Fruit fly (Drosophila melanogaster): ENCODE results near the gene spir.

spir gene

dm6 chr2L:20325383-20325782 is 14.4 kb downstream of the spir start:
- no peak for TF ChIP-seq CTCF (optimal IDR thresholded peaks at IDR 0.05)
- no peak for TF ChIP-seq CG8478 (optimal IDR thresholded peaks at IDR 0.05)

- TF ChIP-seq CG8478 (optimal IDR thresholded peaks at IDR 0.05) (no peak), CTCF (optimal IDR thresholded peaks at IDR 0.05) (no peak)
These were observed 15.3 kb downstream of the spir start for dm6 chr2L:20326317-20326716.

DNA sequence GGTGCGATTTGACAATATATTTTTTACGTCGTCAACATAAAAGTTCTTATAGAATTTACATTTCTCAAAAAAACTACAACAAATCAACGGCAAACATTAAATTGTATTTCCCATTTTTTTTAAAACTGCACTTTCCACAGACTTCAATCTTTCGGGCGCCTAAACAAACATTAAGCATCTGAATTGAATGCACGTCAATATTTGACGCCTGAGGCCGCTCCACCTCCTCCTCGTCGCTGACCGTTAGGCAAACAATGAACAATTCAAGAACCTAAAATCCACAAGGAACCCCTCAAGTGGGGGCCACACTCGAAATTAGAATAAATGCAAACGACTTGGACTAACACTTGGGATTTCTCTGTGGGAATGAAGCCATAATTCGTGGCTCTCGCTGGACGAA is 16.4 kb downstream of the spir start:
- TF ChIP-seq CG8478 (optimal IDR thresholded peaks at IDR 0.05) (no peak), CTCF (optimal IDR thresholded peaks at IDR 0.05) (no peak)

dm6 chr2L:20327963-20328362 is 16.9 kb downstream of the spir start:
- TF ChIP-seq CTCF (optimal IDR thresholded peaks at IDR 0.05): no peak

DNA sequence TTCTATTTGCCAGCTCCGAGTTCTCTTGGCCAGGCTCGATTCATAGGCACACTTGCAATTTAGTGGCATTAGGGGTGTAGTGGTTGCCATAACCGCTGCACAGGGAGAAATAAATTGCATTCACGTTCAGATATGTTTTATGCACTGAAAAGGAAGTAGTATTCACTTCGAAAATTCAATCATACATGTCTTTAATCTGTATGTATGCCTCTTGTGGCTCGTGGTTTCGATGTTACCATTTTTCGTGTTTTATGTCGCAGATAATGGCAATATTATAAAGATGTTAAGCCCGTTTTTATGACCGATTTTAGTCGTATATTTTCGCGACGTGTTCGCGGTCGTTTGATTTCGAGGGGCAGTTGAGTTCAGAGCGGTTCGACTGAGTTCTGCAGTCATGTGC is 17.6 kb downstream of the spir start:
- TF ChIP-seq CTCF (optimal IDR thresholded peaks at IDR 0.05) (no peak), CG8478 (optimal IDR thresholded peaks at IDR 0.05) (no peak)

- TF ChIP-seq CTCF (optimal IDR thresholded peaks at IDR 0.05) (no peak), CG8478 (optimal IDR thresholded peaks at IDR 0.05) (no peak)
These were observed 18.6 kb downstream of the spir start for dm6 chr2L:20329612-20330011.

dm6 chr2L:20332978-20333377 is 22.0 kb downstream of the spir start:
- TF ChIP-seq CG8478 (optimal IDR thresholded peaks at IDR 0.05) (no peak), CTCF (optimal IDR thresholded peaks at IDR 0.05) (no peak)

- TF ChIP-seq CTCF (optimal IDR thresholded peaks at IDR 0.05): no peak
- TF ChIP-seq CG8478 (optimal IDR thresholded peaks at IDR 0.05): no peak
These were observed 23.9 kb downstream of the spir start for dm6 chr2L:20334918-20335317.

- TF ChIP-seq CTCF (optimal IDR thresholded peaks at IDR 0.05): no peak
- TF ChIP-seq CG8478 (optimal IDR thresholded peaks at IDR 0.05): no peak
These were observed 26.8 kb downstream of the spir start for dm6 chr2L:20337800-20338199.

DNA sequence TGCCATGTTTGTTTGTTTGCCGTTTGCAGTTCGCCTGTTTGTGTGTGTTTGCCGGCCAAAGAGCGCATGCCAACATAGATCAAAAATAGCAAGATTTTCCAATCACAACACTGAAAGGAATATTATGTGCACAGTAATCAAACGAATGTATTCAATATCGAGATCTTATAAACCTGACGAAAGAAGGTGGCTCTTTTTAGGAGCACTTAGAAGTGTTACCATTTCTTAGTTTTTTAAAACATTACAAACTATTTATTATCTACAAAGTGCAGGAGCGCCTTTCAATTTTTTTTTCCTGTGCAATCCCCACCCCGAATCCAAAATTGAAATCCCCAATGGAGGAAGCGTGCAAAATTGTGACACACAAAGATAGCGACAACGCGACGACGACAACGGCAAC is 29.6 kb downstream of the spir start:
- TF ChIP-seq CG8478 (optimal IDR thresholded peaks at IDR 0.05) (no peak), CTCF (optimal IDR thresholded peaks at IDR 0.05) (no peak)

DNA sequence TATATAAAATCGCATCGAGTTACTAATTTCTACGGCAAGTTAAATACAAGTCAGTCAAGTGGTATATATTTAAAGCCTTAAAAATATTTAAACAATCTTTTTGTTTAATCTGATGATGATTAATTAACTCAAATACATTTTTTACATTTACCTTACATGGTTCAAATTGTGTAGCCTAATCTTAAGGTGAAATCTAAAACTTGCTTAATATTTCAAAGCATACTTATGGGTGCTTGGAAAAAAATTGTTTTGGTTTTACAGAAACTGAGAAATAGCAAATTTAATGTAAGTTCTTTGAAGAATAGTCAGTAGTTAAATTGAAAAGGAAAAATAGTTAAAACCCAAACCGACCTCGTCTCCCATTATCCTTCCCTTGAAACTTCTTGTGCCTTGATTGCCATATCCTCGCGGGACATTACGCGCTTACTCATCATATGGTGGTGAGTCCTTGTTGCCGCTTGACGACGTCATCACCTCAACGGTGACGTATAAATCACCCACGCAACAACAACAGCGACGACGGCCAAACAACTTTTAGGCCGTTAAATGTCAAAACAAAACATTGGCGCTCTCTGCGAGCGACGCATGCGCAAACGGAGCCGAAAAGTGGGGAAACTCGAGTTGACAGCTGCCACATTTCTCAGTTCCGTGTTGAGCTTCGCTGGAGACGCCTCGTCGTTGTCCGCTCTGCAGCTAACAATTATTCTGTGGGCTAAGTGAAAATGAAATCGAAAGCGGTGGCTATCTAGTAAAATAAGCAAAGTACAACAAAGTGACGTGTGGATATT is 30.4 kb downstream of the spir start:
- no peak for TF ChIP-seq CTCF (optimal IDR thresholded peaks at IDR 0.05)
- no peak for TF ChIP-seq CG8478 (optimal IDR thresholded peaks at IDR 0.05)

- no peak for TF ChIP-seq CG8478 (optimal IDR thresholded peaks at IDR 0.05)
- TF ChIP-seq CTCF (optimal IDR thresholded peaks at IDR 0.05): no peak
These were observed 30.9 kb downstream of the spir start for dm6 chr2L:20341999-20342325.

- TF ChIP-seq CG8478 (optimal IDR thresholded peaks at IDR 0.05) (no peak), CTCF (optimal IDR thresholded peaks at IDR 0.05) (no peak)
These were observed 38.9 kb downstream of the spir start, which contains the start of the genes La and RtGEF for dm6 chr2L:20349671-20350539. Gene La, minus strand, starts transcription at chr2L:20350012. Gene RtGEF, plus strand, starts transcription at chr2L:20350434.

- TF ChIP-seq CG8478 (optimal IDR thresholded peaks at IDR 0.05) (no peak), CTCF (optimal IDR thresholded peaks at IDR 0.05) (no peak)
These were observed 40.7 kb downstream of the spir start for dm6 chr2L:20351723-20352122.

DNA sequence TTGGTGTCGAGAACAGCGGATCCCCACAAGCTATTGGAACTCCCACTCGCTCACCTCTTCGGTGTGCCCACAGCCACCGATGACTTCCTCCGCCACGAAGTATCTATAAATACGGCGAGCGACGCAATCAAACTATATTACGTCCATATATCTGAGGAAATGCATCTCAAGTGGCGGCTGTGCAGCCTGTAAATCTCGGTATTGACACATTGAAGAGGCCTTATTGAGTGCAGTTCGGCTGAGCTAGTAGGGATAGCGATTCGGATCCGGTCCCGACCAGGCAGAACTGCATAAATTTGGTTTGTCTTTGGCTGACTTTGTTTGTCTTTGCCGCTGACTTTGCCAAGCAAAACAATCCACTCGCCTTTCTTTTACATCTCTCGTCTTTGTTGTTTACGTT is 41.2 kb downstream of the spir start:
- TF ChIP-seq CG8478 (optimal IDR thresholded peaks at IDR 0.05) (no peak), CTCF (optimal IDR thresholded peaks at IDR 0.05) (no peak)

dm6 chr2L:20352727-20353126 is 41.7 kb downstream of the spir start:
- no peak for TF ChIP-seq CG8478 (optimal IDR thresholded peaks at IDR 0.05)
- no peak for TF ChIP-seq CTCF (optimal IDR thresholded peaks at IDR 0.05)

All from S2 (cell line).